Fruit fly (Drosophila melanogaster) whole organism, wandering third instar larva: Measurements from ENCODE around the gene CG11699.

Experiments used
- CG9705 ChIP-seq: fragments of 200-800 bp; sonication (Bioruptor generic); optimal IDR thresholded peaks from 2 replicates; lab custom pipeline; 2018; ENCODE audit warnings: missing biosample characterization, mild to moderate bottlenecking, missing genetic modification characterization
- CrebA ChIP-seq: fragments of 200-800 bp; sonication (Bioruptor generic); optimal IDR thresholded peaks from 2 replicates; lab custom pipeline; 2016; ENCODE audit warnings: missing biosample characterization, mild to moderate bottlenecking, missing genetic modification characterization, borderline replicate concordance
- Mio ChIP-seq: sonication (Bioruptor generic); optimal IDR thresholded peaks from 2 replicates; lab custom pipeline; 2016; ENCODE audit warnings: missing biosample characterization, missing genetic modification characterization
- Sp1 ChIP-seq: fragments of 200-800 bp; sonication (Bioruptor generic); optimal IDR thresholded peaks from 3 replicates; lab custom pipeline; 2019; ENCODE audit warnings: missing biosample characterization, mild to moderate bottlenecking, missing genetic modification characterization, moderate library complexity
- Vsx2 ChIP-seq: fragments of 200-300, 225-300 bp; sonication (Bioruptor generic); optimal IDR thresholded peaks from 2 replicates; lab custom pipeline; 2018; ENCODE audit warnings: missing biosample characterization, missing genetic modification characterization; ENCODE audit not compliant: partially characterized antibody
- br ChIP-seq: fragments of 200-800 bp; sonication (Bioruptor generic); optimal IDR thresholded peaks from 2 replicates; lab custom pipeline; 2016; ENCODE audit warnings: missing biosample characterization, missing genetic modification characterization
- dl ChIP-seq, 2 experiments: fragments of 175-275, 200-275 bp in 1 of 2; fragments of 200-275 bp in 1 of 2; sonication (Bioruptor generic); optimal IDR thresholded peaks; lab custom pipeline; 2018; ENCODE audit warnings: mild to moderate bottlenecking in 2 of 2, missing biosample characterization in 2 of 2, missing genetic modification characterization in 2 of 2, moderate library complexity in 2 of 2; ENCODE audit not compliant: partially characterized antibody in 2 of 2, insufficient read depth in 1 of 2
- ey ChIP-seq: fragments of 200-800 bp; sonication (Bioruptor generic); optimal IDR thresholded peaks from 2 replicates; lab custom pipeline; 2016; ENCODE audit warnings: missing biosample characterization, missing genetic modification characterization
- fru ChIP-seq: fragments of 200-800 bp; sonication (Bioruptor generic); optimal IDR thresholded peaks from 3 replicates; lab custom pipeline; 2016; ENCODE audit warnings: missing biosample characterization, mild to moderate bottlenecking, missing genetic modification characterization
- h ChIP-seq: fragments of 200-800 bp; sonication (Bioruptor generic); optimal IDR thresholded peaks from 3 replicates; lab custom pipeline; 2016; ENCODE audit warnings: missing biosample characterization, mild to moderate bottlenecking, missing genetic modification characterization
- rgr ChIP-seq: fragments of 200-800 bp; sonication (Bioruptor generic); optimal IDR thresholded peaks from 3 replicates; lab custom pipeline; 2016; ENCODE audit warnings: missing biosample characterization, mild to moderate bottlenecking, missing genetic modification characterization
- usp ChIP-seq: fragments of >200 bp; optimal IDR thresholded peaks from 2 replicates; lab custom pipeline; 2017; ENCODE audit warnings: missing biosample characterization, missing genetic modification characterization

DNA sequence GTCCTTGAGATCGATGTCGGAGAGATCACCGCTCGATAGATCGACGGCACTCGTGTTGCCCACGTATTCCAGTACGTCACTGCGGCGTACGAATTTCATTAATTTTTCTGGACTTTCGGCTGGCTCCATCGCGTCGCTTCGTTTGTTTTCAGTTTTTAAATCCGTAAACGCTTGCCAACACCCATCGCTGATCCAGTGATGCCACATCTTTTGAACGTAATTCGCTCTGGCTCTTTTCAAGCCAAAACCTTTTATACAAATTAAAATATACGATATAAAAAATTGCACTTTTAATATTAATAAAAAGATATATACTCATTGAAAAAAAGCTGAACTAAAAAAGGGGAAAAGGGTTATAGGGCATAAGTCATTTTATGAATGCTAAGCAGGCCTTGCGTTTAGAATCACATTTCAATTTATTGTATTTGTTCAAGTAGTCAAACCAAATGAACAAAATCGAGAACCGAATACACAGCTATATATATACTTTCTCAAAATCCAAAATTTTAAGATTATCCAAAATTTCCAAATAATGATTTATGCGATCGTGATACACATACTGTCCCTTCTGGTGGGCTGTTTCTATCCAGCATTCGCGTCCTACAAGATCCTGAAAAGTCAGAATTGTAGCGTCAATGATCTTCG lies 2.0 kb downstream of the CG11699 start, which contains the start of the genes Kmn1 and Reepl1:
- TF ChIP-seq fru (no peak), CrebA (GFP tag; lab: Kevin White, UChicago) (no peak), Sp1 (GFP tag; lab: Kevin White, UChicago) (peak; percentile 19), h (GFP tag; lab: Kevin White, UChicago) (no peak), usp (GFP tag; lab: Kevin White, UChicago) (no peak), rgr (peak; percentile 1), br (GFP tag; lab: Kevin White, UChicago) (no peak), ey (no peak), CG9705 (GFP tag; lab: Kevin White, UChicago) (no peak), Mio (no peak), Vsx2 (GFP tag; lab: Kevin White, UChicago) (no peak), dl (GFP tag; optimal IDR thresholded peaks at IDR 0.05; lab: Kevin White, UChicago; ENCODE audit: insufficient read depth in 1 of 2, partially characterized antibody in 2 of 2) (no peak)
